Worm (Caenorhabditis elegans): Measurements from ENCODE around the gene sre-18.
A peak's percentile ranks its signal among the peaks of the same experiment; 100 is the strongest.

Gene sre-18

DNA sequence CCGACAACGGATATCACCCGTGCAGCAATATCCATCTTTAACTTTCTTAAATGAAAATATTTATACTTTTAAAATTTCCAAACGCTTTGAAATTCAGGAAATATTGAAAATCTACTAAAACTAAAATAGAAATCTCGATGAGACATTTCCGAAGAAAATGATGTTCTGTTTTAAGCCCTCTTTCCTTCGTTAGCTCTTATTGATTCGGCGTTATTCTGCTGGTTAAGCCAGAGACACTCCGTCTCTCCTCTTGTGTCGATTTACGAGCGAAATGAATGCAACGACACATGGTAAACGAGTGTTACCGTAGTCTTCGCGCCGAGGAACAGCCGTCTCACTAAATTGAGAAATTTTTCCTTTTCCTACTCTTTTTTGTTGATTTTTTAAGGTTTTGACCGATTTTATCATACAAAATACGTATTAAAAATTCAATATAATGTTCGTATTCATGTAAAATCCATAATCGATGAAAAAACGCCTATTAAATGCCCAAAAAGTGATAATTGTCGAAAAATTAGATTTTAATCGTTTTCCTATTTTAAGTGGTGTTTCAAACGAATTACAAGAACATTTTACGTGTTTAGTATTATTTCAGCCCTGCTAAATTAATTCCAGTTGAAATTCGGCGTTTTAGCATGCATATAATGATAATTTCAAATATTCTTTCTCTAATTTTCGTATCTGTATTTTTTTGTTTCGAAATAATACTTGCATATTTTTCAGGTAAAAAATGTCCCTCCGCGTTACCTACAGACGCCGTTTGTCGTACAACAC lies 38.9 kb upstream of the sre-18 start, which contains the start of the genes ppm-1.H and rpl-34 (continued):
- TF ChIP-seq rcor-1 (GFP tag; IDR thresholded peaks at IDR 0.05) (no peak), ekl-4 (GFP tag; IDR thresholded peaks at IDR 0.05) (no peak), ztf-6 (GFP tag; IDR thresholded peaks at IDR 0.05) (no peak), D2030.7 (GFP tag; IDR thresholded peaks at IDR 0.05) (no peak; the same call in 1 of the 2 replicates), sea-2 (GFP tag; IDR thresholded peaks at IDR 0.05) (no peak), dpff-1 (tag; optimal IDR thresholded peaks at IDR 0.05) (no peak), cebp-2 (GFP tag; IDR thresholded peaks at IDR 0.05) (no peak), Y53F4B.3 (GFP tag; IDR thresholded peaks at IDR 0.05) (no peak), sdz-38 (tag; optimal IDR thresholded peaks at IDR 0.05) (no peak), athp-1 (tag; optimal IDR thresholded peaks at IDR 0.05) (no peak), aptf-3 (GFP tag; IDR thresholded peaks at IDR 0.05) (no peak), tbp1 (GFP tag; optimal IDR thresholded peaks at IDR 0.05) (no peak), bed-2 (GFP tag; IDR thresholded peaks at IDR 0.05) (no peak), die-1 (tag; optimal IDR thresholded peaks at IDR 0.05) (no peak), ama-1 (optimal IDR thresholded peaks at IDR 0.05) (no peak), ama-1 (GFP tag; optimal IDR thresholded peaks at IDR 0.05) (no peak), ceh-79 (tag; optimal IDR thresholded peaks at IDR 0.05) (no peak), chd-7 (tag; optimal IDR thresholded peaks at IDR 0.05) (no peak), madf-10 (tag; optimal IDR thresholded peaks at IDR 0.05) (no peak), ztf-18 (tag; optimal IDR thresholded peaks at IDR 0.05) (no peak), F55B11.4 (tag; optimal IDR thresholded peaks at IDR 0.05; ENCODE audit: borderline replicate concordance, insufficient read depth) (no peak), ceh-91 (GFP tag; IDR thresholded peaks at IDR 0.05) (no peak), B0019.2 (GFP tag; conservative IDR thresholded peaks at IDR 0.05) (no peak), atf-7 (tag; optimal IDR thresholded peaks at IDR 0.05) (no peak), F57A8.1 (GFP tag; optimal IDR thresholded peaks at IDR 0.05) (no peak), nhr-80 (tag; optimal IDR thresholded peaks at IDR 0.05) (no peak), nhr-90 (tag; optimal IDR thresholded peaks at IDR 0.05) (no peak), cebp-1 (GFP tag; IDR thresholded peaks at IDR 0.05) (no peak), cebp-1 (tag; optimal IDR thresholded peaks at IDR 0.05) (no peak), B0336.3 (GFP tag; IDR thresholded peaks at IDR 0.05) (no peak), tbx-9 (tag; optimal IDR thresholded peaks at IDR 0.05; ENCODE audit: borderline replicate concordance) (no peak), ztf-26 (tag; optimal IDR thresholded peaks at IDR 0.05) (no peak), hmg-20 (GFP tag; IDR thresholded peaks at IDR 0.05) (no peak), lag-1 (GFP tag; IDR thresholded peaks at IDR 0.05) (no peak), him-1 (tag; optimal IDR thresholded peaks at IDR 0.05) (no peak), F10E7.11 (tag; optimal IDR thresholded peaks at IDR 0.05) (no peak), F57C9.4 (tag; optimal IDR thresholded peaks at IDR 0.05) (no peak), egl-18 (GFP tag; IDR thresholded peaks at IDR 0.05) (no peak), F22D6.2 (tag; optimal IDR thresholded peaks at IDR 0.05) (no peak), zim-3 (tag; optimal IDR thresholded peaks at IDR 0.05) (no peak), nhr-120 (GFP tag; IDR thresholded peaks at IDR 0.05) (no peak), C17E4.6 (GFP tag; IDR thresholded peaks at IDR 0.05) (no peak), nhr-179 (tag; optimal IDR thresholded peaks at IDR 0.05) (no peak), F23B12.7 (tag; optimal IDR thresholded peaks at IDR 0.05; ENCODE audit: insufficient read depth) (peak; percentile 64), snpc-3.4 (tag; optimal IDR thresholded peaks at IDR 0.05) (peak; percentile 59), mxl-1 (tag; optimal IDR thresholded peaks at IDR 0.05) (no peak), rpc-1 (optimal IDR thresholded peaks at IDR 0.05) (no peak), rpc-1 (tag; optimal IDR thresholded peaks at IDR 0.05) (no peak), K11D2.4 (GFP tag; IDR thresholded peaks at IDR 0.05) (0 out of 2 replicates have a peak, but pooled peaks have one; percentile 18), dox-1 (GFP tag; IDR thresholded peaks at IDR 0.05) (no peak), lsl-1 (GFP tag; optimal IDR thresholded peaks at IDR 0.05) (peak; percentile 76)

All from whole organism, young adult.